Worm (Caenorhabditis elegans) whole organism, late embryonic: ENCODE measurements around the gene lem-2.
A peak's percentile ranks its signal among the peaks of the same experiment; 100 is the strongest.

Source experiments
- lim-6 ChIP-seq: sonication (generic microtip); optimal IDR thresholded peaks from 2 replicates; lab custom pipeline; 2016; ENCODE audit warnings: missing genetic modification characterization, missing compliant biosample characterization
- tbx-2 ChIP-seq: sonication (generic microtip); optimal IDR thresholded peaks from 2 replicates; lab custom pipeline; 2016; ENCODE audit warnings: missing genetic modification characterization, missing compliant biosample characterization

- TF ChIP-seq lim-6 (no peak), tbx-2 (peak; percentile 31)
These were observed 19.1 kb upstream of the lem-2 start for ce11 chrII:14044199-14044598.
